Worm (Caenorhabditis elegans): ENCODE results near the gene ser-2.

- TF ChIP-seq flt-1 (GFP tag; IDR thresholded peaks at IDR 0.05) (no peak), ztf-29 (GFP tag; IDR thresholded peaks at IDR 0.05) (no peak)
Observed at ce11 chrX:15336392-15336791, 33.6 kb upstream of the ser-2 start.
